Fruit fly (Drosophila melanogaster) whole organism, adult: Measurements from ENCODE around the gene CG3987.

Experiments
- CG11617 ChIP-seq: fragments of 200-800 bp; sonication (Bioruptor generic); optimal IDR thresholded peaks from 2 replicates; lab custom pipeline; 2017; ENCODE audit warnings: mild to moderate bottlenecking, missing biosample characterization, missing genetic modification reagents, missing genetic modification characterization
- CG12768 ChIP-seq: fragments of 200-800 bp; sonication (Bioruptor generic); optimal IDR thresholded peaks from 2 replicates; lab custom pipeline; 2017; ENCODE audit warnings: missing biosample characterization, missing genetic modification characterization, mild to moderate bottlenecking, moderate library complexity, missing genetic modification reagents
- CG14711 ChIP-seq: fragments of 200-800 bp; sonication (Bioruptor generic); optimal IDR thresholded peaks from 2 replicates; lab custom pipeline; 2018; ENCODE audit warnings: missing biosample characterization, mild to moderate bottlenecking, missing genetic modification characterization, moderate library complexity
- CG1620 ChIP-seq: fragments of 200-800 bp; sonication (Bioruptor generic); optimal IDR thresholded peaks from 2 replicates; lab custom pipeline; 2016; ENCODE audit warnings: missing biosample characterization, missing genetic modification characterization
- CG33017 ChIP-seq: fragments of 200-800 bp; sonication (Bioruptor generic); optimal IDR thresholded peaks from 2 replicates; lab custom pipeline; 2018; ENCODE audit warnings: missing biosample characterization, mild to moderate bottlenecking, missing genetic modification characterization, moderate library complexity
- CG5204 ChIP-seq: fragments of 200-800 bp; sonication (Bioruptor generic); optimal IDR thresholded peaks from 2 replicates; lab custom pipeline; 2016; ENCODE audit warnings: missing biosample characterization, missing genetic modification characterization
- CG7045 ChIP-seq: fragments of 200-800 bp; sonication (Bioruptor generic); optimal IDR thresholded peaks from 2 replicates; lab custom pipeline; 2017; ENCODE audit warnings: missing biosample characterization, mild to moderate bottlenecking, missing genetic modification characterization
- CG7101 ChIP-seq: fragments of 200-800 bp; sonication (Bioruptor generic); optimal IDR thresholded peaks from 2 replicates; lab custom pipeline; 2018; ENCODE audit warnings: missing biosample characterization, mild to moderate bottlenecking, missing genetic modification characterization, moderate library complexity
- Clk ChIP-seq: fragments of 200-800 bp; sonication (Bioruptor generic); optimal IDR thresholded peaks from 2 replicates; lab custom pipeline; 2017; ENCODE audit warnings: missing biosample characterization, missing genetic modification characterization
- Crg-1 ChIP-seq: fragments of 200-800 bp; sonication (Bioruptor generic); optimal IDR thresholded peaks from 2 replicates; lab custom pipeline; 2016; ENCODE audit warnings: missing biosample characterization, missing genetic modification characterization
- Hr96 ChIP-seq: fragments of 200-800 bp; sonication (Bioruptor generic); optimal IDR thresholded peaks from 2 replicates; lab custom pipeline; 2016; ENCODE audit warnings: missing biosample characterization, missing genetic modification characterization
- Mnt ChIP-seq: fragments of 200-800 bp; sonication (Bioruptor generic); optimal IDR thresholded peaks from 2 replicates; lab custom pipeline; 2016; ENCODE audit warnings: missing biosample characterization, mild to moderate bottlenecking, missing genetic modification characterization
- bab1 ChIP-seq: fragments of 200-800 bp; sonication (Bioruptor generic); optimal IDR thresholded peaks from 3 replicates; lab custom pipeline; 2019; ENCODE audit warnings: missing biosample characterization, mild to moderate bottlenecking, missing genetic modification characterization, moderate library complexity
- cic ChIP-seq: fragments of 200-800 bp; sonication (Bioruptor generic); optimal IDR thresholded peaks from 2 replicates; lab custom pipeline; 2017; ENCODE audit warnings: missing biosample characterization, mild to moderate bottlenecking, missing genetic modification characterization, moderate library complexity
- cnc ChIP-seq, 2 experiments: fragments of >200 bp; optimal IDR thresholded peaks; 2 replicates each; lab custom pipeline; 2017
- kay ChIP-seq: fragments of 200-800 bp; sonication (Bioruptor generic); peaks from one replicate; lab custom pipeline; 2016; ENCODE audit warnings: missing biosample characterization, missing genetic modification characterization, borderline replicate concordance
- ovo ChIP-seq: fragments of 200-800 bp; sonication (Bioruptor generic); optimal IDR thresholded peaks from 2 replicates; lab custom pipeline; 2016; ENCODE audit warnings: missing biosample characterization, missing genetic modification characterization
- pad ChIP-seq: fragments of 200-800 bp; sonication (Bioruptor generic); optimal IDR thresholded peaks from 3 replicates; lab custom pipeline; 2017; ENCODE audit warnings: missing biosample characterization, missing genetic modification characterization, mild to moderate bottlenecking, moderate library complexity, missing genetic modification reagents
- tj ChIP-seq: fragments of 200-800 bp; sonication (Bioruptor generic); optimal IDR thresholded peaks from 3 replicates; lab custom pipeline; 2017; ENCODE audit warnings: missing biosample characterization, mild to moderate bottlenecking, missing genetic modification characterization, moderate library complexity
- toe ChIP-seq: fragments of 200-800 bp; sonication (Bioruptor generic); optimal IDR thresholded peaks from 2 replicates; lab custom pipeline; 2016; ENCODE audit warnings: missing biosample characterization, missing genetic modification characterization

Gene CG3987

DNA sequence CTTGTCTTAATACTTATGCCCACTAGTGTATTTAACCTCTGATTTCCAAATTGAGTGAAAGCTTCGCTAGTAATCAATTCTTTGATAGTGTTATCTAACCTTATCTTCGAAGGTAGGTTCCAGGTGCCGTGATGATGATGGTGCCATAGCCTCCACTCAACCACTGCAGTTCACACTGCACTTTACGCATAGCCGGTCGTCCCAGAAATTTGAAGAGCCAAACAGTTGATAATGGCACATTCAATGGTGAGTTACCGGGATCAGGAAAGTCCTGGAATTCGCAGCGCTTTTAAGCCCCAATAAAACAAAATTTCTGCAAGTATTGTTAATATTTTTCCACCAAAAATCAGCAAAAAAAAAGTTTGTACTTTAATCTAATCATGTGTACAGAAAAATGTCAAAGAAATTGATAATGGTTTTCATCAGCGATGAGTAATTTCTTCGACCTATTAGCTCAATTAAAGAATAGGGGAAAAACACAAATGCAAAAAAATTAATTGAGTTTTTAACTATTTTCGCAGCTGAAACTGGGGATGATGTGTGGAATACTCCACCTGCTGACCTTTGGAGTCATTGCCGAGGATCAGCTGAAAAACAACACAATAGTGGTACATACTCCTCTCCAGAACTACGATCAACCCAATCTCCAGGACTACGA, at the start of gene CG3987:
TSS of gene CG3987 (plus strand) at position 143 of the 658 bp plus-strand sequence.
- no peak for TF ChIP-seq cnc (optimal IDR thresholded peaks at IDR 0.05; lab: Kevin White, UChicago)
- peak; percentile 25 for TF ChIP-seq CG5204 (GFP tag; lab: Kevin White, UChicago)
- peak; percentile 30 for TF ChIP-seq Mnt (GFP tag; lab: Kevin White, UChicago)

- no peak for TF ChIP-seq kay (GFP tag; lab: Kevin White, UChicago)
- TF ChIP-seq bab1 (GFP tag; lab: Kevin White, UChicago), result no peak
- TF ChIP-seq toe (GFP tag; lab: Kevin White, UChicago), result no peak
- TF ChIP-seq CG7101 (tag; lab: Kevin White, UChicago), result no peak
- TF ChIP-seq CG1620, result no peak
These were observed 47.9 kb upstream of the CG3987 start for dm6 chr3R:15091680-15092343.

DNA sequence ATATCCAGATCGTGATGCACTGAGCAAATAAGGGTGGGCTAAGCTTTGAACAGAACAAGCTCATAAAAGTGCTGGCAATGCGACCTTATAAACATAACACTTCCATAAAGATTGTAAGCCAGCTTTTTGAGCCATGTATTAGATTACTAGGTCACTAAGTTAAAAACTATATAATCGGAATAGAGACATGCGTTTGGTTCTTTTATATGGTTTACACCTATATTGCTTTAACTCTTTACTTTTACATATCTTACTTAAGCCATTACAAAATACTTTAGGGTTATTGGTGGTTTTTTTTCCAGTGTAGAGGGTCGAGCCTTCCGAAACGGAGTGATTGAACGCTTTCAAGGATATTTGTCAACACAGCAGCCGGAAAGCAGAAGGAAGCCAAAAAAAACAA, 47.4 kb upstream of the CG3987 start:
- TF ChIP-seq CG33017, result no peak
- TF ChIP-seq Clk (GFP tag; lab: Kevin White, UChicago), result no peak
- TF ChIP-seq CG7101 (tag; lab: Kevin White, UChicago), result no peak
- no peak for TF ChIP-seq CG14711 (tag; lab: Kevin White, UChicago)
- TF ChIP-seq CG1620, result no peak
- TF ChIP-seq pad, result no peak
- TF ChIP-seq toe (GFP tag; lab: Kevin White, UChicago), result no peak
- TF ChIP-seq kay (GFP tag; lab: Kevin White, UChicago), result no peak
- TF ChIP-seq ovo, result no peak
- TF ChIP-seq CG7045 (GFP tag; lab: Kevin White, UChicago), result no peak
- TF ChIP-seq cic, result no peak
- no peak for TF ChIP-seq CG11617 (GFP tag; lab: Kevin White, UChicago)
- TF ChIP-seq CG12768 (GFP tag; lab: Kevin White, UChicago), result no peak
- no peak for TF ChIP-seq tj (GFP tag; lab: Kevin White, UChicago)
- no peak for TF ChIP-seq CG5204 (GFP tag; lab: Kevin White, UChicago)
- no peak for TF ChIP-seq Crg-1
- TF ChIP-seq Mnt (GFP tag; lab: Kevin White, UChicago), result no peak
- TF ChIP-seq bab1 (GFP tag; lab: Kevin White, UChicago), result no peak
- TF ChIP-seq cnc (optimal IDR thresholded peaks at IDR 0.05; lab: Kevin White, UChicago), result no peak

DNA sequence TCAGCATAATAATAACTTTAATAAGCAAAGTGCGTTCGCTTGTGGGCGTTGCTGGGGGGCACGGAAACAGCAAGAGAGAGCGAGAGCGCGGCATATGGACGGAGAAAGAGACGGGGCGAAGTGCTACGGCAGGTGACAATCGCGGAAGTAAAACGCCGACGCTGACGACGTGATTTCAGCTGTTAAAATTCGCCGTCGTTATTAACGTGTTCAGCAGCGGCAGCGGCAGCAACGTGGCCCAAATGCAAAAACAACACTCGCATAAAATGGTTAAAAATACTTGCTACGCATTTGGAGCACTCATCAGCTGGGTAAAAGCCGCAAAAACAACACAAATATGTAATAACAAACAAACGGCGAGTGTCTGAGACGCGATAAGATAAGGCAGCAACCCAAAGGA, 47.0 kb upstream of the CG3987 start:
- TF ChIP-seq cic (peak; percentile 27), CG5204 (GFP tag; lab: Kevin White, UChicago) (no peak), tj (GFP tag; lab: Kevin White, UChicago) (peak; percentile 63)

dm6 chr3R:15094218-15094928, 45.4 kb upstream of the CG3987 start:
- no peak for TF ChIP-seq CG14711 (tag; lab: Kevin White, UChicago)
- no peak for TF ChIP-seq cic
- TF ChIP-seq tj (GFP tag; lab: Kevin White, UChicago), result peak; percentile 72
- TF ChIP-seq Hr96, result peak; percentile 8
- TF ChIP-seq kay (GFP tag; lab: Kevin White, UChicago), result no peak
- no peak for TF ChIP-seq bab1 (GFP tag; lab: Kevin White, UChicago)
- TF ChIP-seq CG33017, result no peak
- no peak for TF ChIP-seq Clk (GFP tag; lab: Kevin White, UChicago)
- TF ChIP-seq pad, result no peak
- no peak for TF ChIP-seq Mnt (GFP tag; lab: Kevin White, UChicago)
- peak; percentile 42 for TF ChIP-seq CG11617 (GFP tag; lab: Kevin White, UChicago)
- TF ChIP-seq cnc (optimal IDR thresholded peaks at IDR 0.05; lab: Kevin White, UChicago), result no peak

DNA sequence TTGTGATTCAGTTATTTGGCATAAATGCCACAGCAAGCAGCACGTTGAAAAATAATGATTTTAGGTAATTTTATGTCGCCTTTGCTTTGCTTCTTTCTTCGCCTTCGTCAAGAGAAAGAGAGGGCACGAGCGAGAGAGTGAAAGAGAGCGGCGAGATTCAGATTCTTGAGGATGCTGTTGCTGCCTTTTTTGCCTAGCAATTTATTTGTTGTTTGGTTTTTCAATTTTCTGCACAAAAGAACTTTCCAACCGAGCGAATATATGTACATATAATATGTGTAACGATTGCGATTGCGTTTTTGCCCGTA, 44.9 kb upstream of the CG3987 start:
- no peak for TF ChIP-seq Crg-1
- TF ChIP-seq CG1620, result no peak
- TF ChIP-seq Hr96, result no peak
- TF ChIP-seq toe (GFP tag; lab: Kevin White, UChicago), result no peak
- no peak for TF ChIP-seq kay (GFP tag; lab: Kevin White, UChicago)
- TF ChIP-seq CG7045 (GFP tag; lab: Kevin White, UChicago), result no peak
- no peak for TF ChIP-seq cic
- no peak for TF ChIP-seq CG14711 (tag; lab: Kevin White, UChicago)
- no peak for TF ChIP-seq CG11617 (GFP tag; lab: Kevin White, UChicago)
- TF ChIP-seq Mnt (GFP tag; lab: Kevin White, UChicago), result no peak
- no peak for TF ChIP-seq pad

dm6 chr3R:15095550-15096031, 44.2 kb upstream of the CG3987 start, which contains the start of gene CG6966:
CG6966 (minus strand) TSS chr3R:15095631.
- TF ChIP-seq CG12768 (GFP tag; lab: Kevin White, UChicago), result peak; percentile 67
- TF ChIP-seq CG33017, result peak; percentile 83
- peak; percentile 84 for TF ChIP-seq Clk (GFP tag; lab: Kevin White, UChicago)
- TF ChIP-seq cic, result peak; percentile 86
- peak; percentile 89 for TF ChIP-seq CG7045 (GFP tag; lab: Kevin White, UChicago)
- peak; percentile 85 for TF ChIP-seq CG11617 (GFP tag; lab: Kevin White, UChicago)
- TF ChIP-seq CG5204 (GFP tag; lab: Kevin White, UChicago), result peak; percentile 94
- TF ChIP-seq Mnt (GFP tag; lab: Kevin White, UChicago), result peak; percentile 93
- TF ChIP-seq ovo, result peak; percentile 97
- peak; percentile 93 for TF ChIP-seq Crg-1
- TF ChIP-seq kay (GFP tag; lab: Kevin White, UChicago), result no peak
- peak; percentile 93 for TF ChIP-seq bab1 (GFP tag; lab: Kevin White, UChicago)
- TF ChIP-seq CG7101 (tag; lab: Kevin White, UChicago), result peak; percentile 95
- peak; percentile 42 for TF ChIP-seq tj (GFP tag; lab: Kevin White, UChicago)
- TF ChIP-seq CG14711 (tag; lab: Kevin White, UChicago), result peak; percentile 77
- peak; percentile 92 for TF ChIP-seq toe (GFP tag; lab: Kevin White, UChicago)
- TF ChIP-seq pad, result peak; percentile 81
- no peak for TF ChIP-seq cnc (optimal IDR thresholded peaks at IDR 0.05; lab: Kevin White, UChicago)
- TF ChIP-seq Hr96, result peak; percentile 94
- peak; percentile 98 for TF ChIP-seq CG1620
